Worm (Caenorhabditis elegans) whole organism, L1 larva: ENCODE results near the gene R11D1.4.

Source experiments
- C16A3.4 ChIP-seq: fragments of 150-350 bp; optimal IDR thresholded peaks from 2 replicates; lab custom pipeline; 2014; ENCODE audit warnings: missing biosample characterization, missing genetic modification characterization
- C34B4.2 ChIP-seq: sonication (generic microtip); optimal IDR thresholded peaks from 2 replicates; lab custom pipeline; 2017; ENCODE audit warnings: mild to moderate bottlenecking, missing genetic modification characterization, missing compliant biosample characterization
- F16B12.6 ChIP-seq: fragments of 150-350 bp; optimal IDR thresholded peaks from 2 replicates; lab custom pipeline; 2014; ENCODE audit warnings: missing biosample characterization, missing genetic modification characterization
- Y116A8C.19 ChIP-seq: sonication (generic microtip); optimal IDR thresholded peaks from 2 replicates; lab custom pipeline; 2016; ENCODE audit warnings: missing compliant biosample characterization, missing genetic modification characterization, borderline replicate concordance
- aha-1 ChIP-seq: fragments of 150-350 bp; optimal IDR thresholded peaks from 2 replicates; lab custom pipeline; 2014; ENCODE audit warnings: missing biosample characterization, missing genetic modification characterization
- alr-1 ChIP-seq: fragments of 200-800 bp; sonication (Bioruptor generic); optimal IDR thresholded peaks from 2 replicates; lab custom pipeline; 2018; ENCODE audit warnings: borderline replicate concordance, mild to moderate bottlenecking, missing genetic modification characterization, missing compliant biosample characterization
- aly-2 ChIP-seq: fragments of 150-350 bp; optimal IDR thresholded peaks from 2 replicates; lab custom pipeline; 2014; ENCODE audit warnings: missing biosample characterization, missing genetic modification characterization
- ama-1 ChIP-seq: fragments of 150-350 bp; optimal IDR thresholded peaks from 2 replicates; lab custom pipeline; 2014
- ceh-8 ChIP-seq: fragments of 200-800 bp; sonication (Bioruptor generic); optimal IDR thresholded peaks from 2 replicates; lab custom pipeline; 2018; ENCODE audit warnings: mild to moderate bottlenecking, missing genetic modification characterization, moderate library complexity, missing compliant biosample characterization
- ceh-90 ChIP-seq: sonication (generic microtip); optimal IDR thresholded peaks from 2 replicates; lab custom pipeline; 2016; ENCODE audit warnings: missing genetic modification characterization, missing compliant biosample characterization
- ces-1 ChIP-seq: fragments of 150-350 bp; optimal IDR thresholded peaks from 2 replicates; lab custom pipeline; 2014; ENCODE audit warnings: missing biosample characterization, missing genetic modification reagents, missing genetic modification characterization
- efl-3 ChIP-seq: fragments of 200-800 bp; sonication (Bioruptor generic); optimal IDR thresholded peaks from 2 replicates; lab custom pipeline; 2018; ENCODE audit warnings: mild to moderate bottlenecking, missing genetic modification characterization, missing compliant biosample characterization
- elt-2 ChIP-seq: sonication (generic microtip); optimal IDR thresholded peaks from 2 replicates; lab custom pipeline; 2016; ENCODE audit warnings: missing genetic modification characterization, mild to moderate bottlenecking, inconsistent platforms, missing compliant biosample characterization, missing genetic modification reagents
- elt-3 ChIP-seq, 6 experiments: fragments of 150-350 bp in 1 of 6; sonication (generic microtip); optimal IDR thresholded peaks; 2 replicates each; lab custom pipeline; 2017 to 2018; ENCODE audit warnings: missing biosample characterization in 6 of 6, missing genetic modification characterization in 6 of 6, inconsistent platforms in 1 of 6
- fkh-10 ChIP-seq: sonication (generic microtip); optimal IDR thresholded peaks from 2 replicates; lab custom pipeline; 2017; ENCODE audit warnings: missing biosample characterization, missing genetic modification reagents, missing genetic modification characterization
- grh-1 ChIP-seq: fragments of 200-800 bp; sonication (Bioruptor generic); IDR thresholded peaks from 2 replicates; pipeline ENCODE4 v1.3.6; 2022; ENCODE audit warnings: missing genetic modification reagents, missing genetic modification characterization, missing compliant biosample characterization
- hlh-17 ChIP-seq: fragments of 200-800 bp; sonication (Bioruptor generic); optimal IDR thresholded peaks from 2 replicates; lab custom pipeline; 2018; ENCODE audit warnings: missing genetic modification characterization, mild to moderate bottlenecking, missing compliant biosample characterization, moderate library complexity, borderline replicate concordance
- irx-1 ChIP-seq: sonication (generic microtip); optimal IDR thresholded peaks from 2 replicates; lab custom pipeline; 2016; ENCODE audit warnings: missing genetic modification characterization, missing compliant biosample characterization
- jun-1 ChIP-seq: fragments of 150-350 bp; optimal IDR thresholded peaks from 2 replicates; lab custom pipeline; 2014; ENCODE audit warnings: missing biosample characterization, missing genetic modification reagents, missing genetic modification characterization
- lin-14 ChIP-seq: fragments of 200-800 bp; sonication (Bioruptor generic); optimal IDR thresholded peaks from 2 replicates; lab custom pipeline; 2018; ENCODE audit warnings: mild to moderate bottlenecking, missing genetic modification characterization, moderate library complexity, missing compliant biosample characterization
- lin-15B ChIP-seq: fragments of 150-350 bp; sonication (generic microtip); optimal IDR thresholded peaks from 3 replicates; lab custom pipeline; 2014; ENCODE audit warnings: missing biosample characterization, missing genetic modification characterization
- lin-35 ChIP-seq, 2 experiments: fragments of 150-350 bp; optimal IDR thresholded peaks; 2 replicates each; lab custom pipeline; 2014; ENCODE audit warnings: missing biosample characterization in 2 of 2, missing genetic modification characterization in 2 of 2, missing genetic modification reagents in 2 of 2
- lin-39 ChIP-seq: fragments of 150-350 bp; optimal IDR thresholded peaks from 2 replicates; lab custom pipeline; 2014; ENCODE audit warnings: missing biosample characterization, missing genetic modification reagents, missing genetic modification characterization
- lir-3 ChIP-seq: sonication (generic microtip); optimal IDR thresholded peaks from 2 replicates; lab custom pipeline; 2016; ENCODE audit warnings: mild to moderate bottlenecking, missing genetic modification characterization, moderate library complexity, missing compliant biosample characterization; ENCODE audit not compliant: poor library complexity
- lsy-2 ChIP-seq, 2 experiments: fragments of 150-350 bp; optimal IDR thresholded peaks; 2 replicates each; lab custom pipeline; 2014; ENCODE audit warnings: missing biosample characterization in 2 of 2, missing genetic modification characterization in 2 of 2
- mab-9 ChIP-seq: fragments of 200-800 bp; sonication (Bioruptor generic); IDR thresholded peaks from 2 replicates; pipeline ENCODE4 v1.3.6; 2022; ENCODE audit warnings: missing genetic modification reagents, missing genetic modification characterization, missing compliant biosample characterization
- mdl-1 ChIP-seq, 2 experiments: fragments of 150-350 bp; optimal IDR thresholded peaks; 2 replicates each; lab custom pipeline; 2014 to 2017; ENCODE audit warnings: missing biosample characterization in 2 of 2, missing genetic modification characterization in 2 of 2, inconsistent platforms in 1 of 2
- mep-1 ChIP-seq: fragments of 150-350 bp; optimal IDR thresholded peaks from 2 replicates; lab custom pipeline; 2014; ENCODE audit warnings: missing biosample characterization, missing genetic modification characterization
- nhr-11 ChIP-seq: fragments of 150-350 bp; optimal IDR thresholded peaks from 2 replicates; lab custom pipeline; 2014; ENCODE audit warnings: missing biosample characterization, missing genetic modification characterization
- nhr-237 ChIP-seq: fragments of 150-350 bp; optimal IDR thresholded peaks from 2 replicates; lab custom pipeline; 2014; ENCODE audit warnings: missing biosample characterization, missing genetic modification characterization
- nhr-47 ChIP-seq: sonication (generic microtip); optimal IDR thresholded peaks from 2 replicates; lab custom pipeline; 2016; ENCODE audit warnings: mild to moderate bottlenecking, missing genetic modification characterization, moderate library complexity, missing compliant biosample characterization
- nhr-76 ChIP-seq: sonication (generic microtip); optimal IDR thresholded peaks from 2 replicates; lab custom pipeline; 2017; ENCODE audit warnings: missing biosample characterization, missing genetic modification characterization
- nhr-85 ChIP-seq: sonication (generic microtip); peaks from one replicate; lab custom pipeline; 2016; ENCODE audit warnings: missing genetic modification characterization, inconsistent platforms, missing compliant biosample characterization
- nhr-90 ChIP-seq: sonication (generic microtip); optimal IDR thresholded peaks from 2 replicates; lab custom pipeline; 2016; ENCODE audit warnings: mild to moderate bottlenecking, missing genetic modification characterization, missing compliant biosample characterization; ENCODE audit not compliant: poor library complexity
- pqm-1 ChIP-seq: sonication (generic microtip); optimal IDR thresholded peaks from 3 replicates; lab custom pipeline; 2017; ENCODE audit warnings: missing biosample characterization, missing genetic modification characterization
- skn-1 ChIP-seq: fragments of 150-350 bp; optimal IDR thresholded peaks from 2 replicates; lab custom pipeline; 2014; ENCODE audit warnings: missing biosample characterization, missing genetic modification characterization
- sup-37 ChIP-seq: fragments of 200-800 bp; sonication (Bioruptor generic); optimal IDR thresholded peaks from 2 replicates; lab custom pipeline; 2018; ENCODE audit warnings: mild to moderate bottlenecking, missing genetic modification characterization, missing compliant biosample characterization
- unc-130 ChIP-seq: fragments of 150-350 bp; optimal IDR thresholded peaks from 2 replicates; lab custom pipeline; 2017; ENCODE audit warnings: missing biosample characterization, missing genetic modification characterization, inconsistent platforms
- unc-62 ChIP-seq: fragments of 150-350 bp; optimal IDR thresholded peaks from 2 replicates; lab custom pipeline; 2014; ENCODE audit warnings: missing biosample characterization, missing genetic modification reagents, missing genetic modification characterization
- vab-15 ChIP-seq: sonication (generic microtip); optimal IDR thresholded peaks from 2 replicates; lab custom pipeline; 2017; ENCODE audit warnings: missing genotype, mild to moderate bottlenecking, missing genetic modification characterization, missing compliant biosample characterization
- zip-4 ChIP-seq: fragments of 200-800 bp; sonication (Bioruptor generic); optimal IDR thresholded peaks from 2 replicates; lab custom pipeline; 2018; ENCODE audit warnings: mild to moderate bottlenecking, missing genetic modification characterization, moderate library complexity, missing compliant biosample characterization

The R11D1.4 gene

DNA sequence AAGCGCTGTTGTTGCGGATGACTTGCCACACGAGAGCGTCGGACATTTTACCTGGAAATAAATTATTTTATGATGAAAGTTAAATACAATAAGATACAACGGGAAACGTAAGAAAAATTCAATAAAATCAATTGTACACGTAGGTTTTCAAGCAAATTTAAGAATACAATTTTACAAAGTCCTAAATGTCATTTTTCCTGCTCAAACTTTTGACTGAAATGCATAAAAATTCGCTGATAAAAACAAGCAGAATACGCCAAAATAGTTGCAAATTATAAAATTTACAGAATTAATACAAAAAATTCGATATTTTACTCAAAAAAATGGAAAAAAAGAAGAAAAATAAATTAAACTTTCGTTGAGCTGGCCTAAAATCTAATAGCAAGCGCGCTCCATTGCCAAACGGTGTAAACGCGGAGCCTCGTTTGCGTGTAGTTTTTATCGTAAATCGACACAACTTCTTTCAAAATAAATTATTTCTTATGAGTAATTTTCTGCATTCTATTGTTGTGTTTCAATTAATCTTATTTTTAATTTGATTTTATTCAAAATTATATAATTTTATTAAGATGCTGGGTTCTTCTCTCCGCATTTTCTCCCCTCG, 14.1 kb upstream of the R11D1.4 start, which contains the start of the genes rpl-28 and mrpl-49 (continued):
- TF ChIP-seq pqm-1 (tag; lab: Kevin White, UChicago) (no peak), nhr-90 (tag; lab: Kevin White, UChicago) (peak; percentile 82), Y116A8C.19 (tag; lab: Kevin White, UChicago) (no peak), elt-3 (tag; optimal IDR thresholded peaks at IDR 0.05; lab: Kevin White, UChicago) (peak in 4 of 6 experiments; percentile 51 to 92 (median 70)), fkh-10 (GFP tag; lab: Kevin White, UChicago) (peak; percentile 42), alr-1 (tag; lab: Kevin White, UChicago) (peak; percentile 1), lir-3 (tag; lab: Kevin White, UChicago) (peak; percentile 71), mep-1 (tag; lab: Kevin White, UChicago) (peak; percentile 97), vab-15 (tag; lab: Kevin White, UChicago) (no peak), mab-9 (GFP tag; lab: Robert Waterston, UW) (0 out of 2 replicates have a peak, but pooled peaks have one; percentile 8), nhr-237 (tag; lab: Kevin White, UChicago) (peak; percentile 65), skn-1 (tag; lab: Kevin White, UChicago) (peak; percentile 93), aly-2 (tag; lab: Kevin White, UChicago) (peak; percentile 42), ama-1 (no peak), mdl-1 (tag; optimal IDR thresholded peaks at IDR 0.05; lab: Kevin White, UChicago) (peak in 1 of 2 experiments; percentile 88), irx-1 (tag; lab: Kevin White, UChicago) (peak; percentile 76), nhr-11 (tag; lab: Kevin White, UChicago) (no peak), lin-35 (GFP tag; optimal IDR thresholded peaks at IDR 0.05; lab: Kevin White, UChicago) (peak; percentile 85 to 92), jun-1 (peak; percentile 71), ces-1 (GFP tag; lab: Kevin White, UChicago) (no peak), unc-130 (tag; lab: Kevin White, UChicago) (peak; percentile 85), sup-37 (no peak), zip-4 (GFP tag; lab: Kevin White, UChicago) (peak; percentile 1), F16B12.6 (tag; lab: Kevin White, UChicago) (peak; percentile 62), C16A3.4 (tag; lab: Kevin White, UChicago) (peak; percentile 95), ceh-8 (peak; percentile 56), hlh-17 (GFP tag; lab: Kevin White, UChicago) (no peak), ceh-90 (tag; lab: Kevin White, UChicago) (peak; percentile 61), efl-3 (GFP tag; lab: Kevin White, UChicago) (no peak), lin-39 (tag; lab: Kevin White, UChicago) (peak; percentile 78), nhr-47 (tag; lab: Kevin White, UChicago) (peak; percentile 90), nhr-76 (tag; lab: Kevin White, UChicago) (no peak)

DNA sequence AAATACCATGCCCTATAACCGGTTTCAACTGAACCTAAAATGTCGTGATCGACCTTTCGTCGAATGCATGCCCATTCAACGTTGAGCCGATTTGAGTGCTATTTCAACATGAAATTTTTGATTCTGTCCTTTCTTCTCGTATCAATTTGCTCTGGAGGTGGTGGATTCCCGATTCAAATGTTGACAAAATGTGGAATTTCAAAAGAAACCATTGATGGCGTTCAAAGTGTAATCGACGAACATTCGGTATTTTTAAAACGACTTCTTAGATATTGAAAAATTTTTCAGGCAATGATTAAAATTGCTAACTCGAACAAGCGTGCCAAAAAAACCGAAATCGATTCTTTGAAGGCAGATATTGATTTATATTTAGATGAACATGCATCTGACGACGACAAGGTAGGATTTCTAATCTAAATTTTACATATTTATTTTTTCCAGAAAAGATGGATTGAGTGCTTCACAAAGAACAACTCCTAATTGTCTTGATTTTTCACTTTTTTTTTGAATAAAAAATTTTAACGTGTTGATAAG, 13.2 kb upstream of the R11D1.4 start, which contains the start of gene R11D1.13:
Gene R11D1.13 (plus strand): TSS at position 51 of the 534 bp plus-strand sequence.
- no peak for TF ChIP-seq lin-14 (GFP tag; lab: Kevin White, UChicago)
- TF ChIP-seq aha-1: no peak
- no peak for TF ChIP-seq nhr-85 (tag; lab: Kevin White, UChicago)
- no peak for TF ChIP-seq C34B4.2 (tag; lab: Kevin White, UChicago)
- TF ChIP-seq mab-9 (GFP tag; lab: Robert Waterston, UW): no peak
- no peak for TF ChIP-seq mep-1 (tag; lab: Kevin White, UChicago)
- TF ChIP-seq elt-3 (tag; optimal IDR thresholded peaks at IDR 0.05; lab: Kevin White, UChicago): no peak
- TF ChIP-seq nhr-47 (tag; lab: Kevin White, UChicago): no peak
- TF ChIP-seq jun-1: no peak
- TF ChIP-seq lin-15B (tag; lab: Kevin White, UChicago): no peak
- TF ChIP-seq nhr-76 (tag; lab: Kevin White, UChicago): no peak
- TF ChIP-seq ces-1 (GFP tag; lab: Kevin White, UChicago): no peak
- TF ChIP-seq lsy-2 (tag; optimal IDR thresholded peaks at IDR 0.05; lab: Kevin White, UChicago): no peak
- TF ChIP-seq grh-1 (GFP tag; lab: Robert Waterston, UW): no peak
- no peak for TF ChIP-seq lin-39 (tag; lab: Kevin White, UChicago)
- TF ChIP-seq elt-2 (tag; lab: Kevin White, UChicago): no peak
- TF ChIP-seq unc-62 (GFP tag; lab: Kevin White, UChicago): no peak
